Worm (Caenorhabditis elegans): ENCODE data around the gene lst-2.

DNA sequence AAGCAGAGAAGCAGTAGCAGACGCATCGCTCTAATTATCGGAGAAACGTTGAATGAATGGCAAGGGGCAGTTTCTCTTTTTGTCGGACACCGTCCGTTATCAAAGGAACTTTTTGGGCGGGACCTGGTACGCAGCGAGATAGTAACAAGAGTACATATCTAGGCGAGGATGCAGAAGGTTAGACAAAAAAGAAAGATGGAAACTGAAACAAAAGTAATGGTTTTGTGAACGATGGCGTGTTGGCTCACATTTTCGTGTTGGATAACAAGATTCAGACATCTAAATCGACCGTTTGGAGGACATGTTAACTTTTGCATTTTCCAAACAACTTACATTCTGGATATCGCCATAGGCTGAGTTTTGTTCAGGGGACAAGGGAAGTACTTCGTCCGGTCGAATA, 25.7 kb downstream of the lst-2 start, which contains the start of gene F14H12.6:
- TF ChIP-seq ceh-91 (GFP tag; IDR thresholded peaks at IDR 0.05) (no peak), K12H6.12 (tag; optimal IDR thresholded peaks at IDR 0.05) (no peak), Y95B8A.8 (GFP tag; IDR thresholded peaks at IDR 0.05) (no peak), ztf-22 (GFP tag; optimal IDR thresholded peaks at IDR 0.05) (no peak), F37B4.10 (GFP tag; IDR thresholded peaks at IDR 0.05) (no peak), zim-3 (tag; optimal IDR thresholded peaks at IDR 0.05) (no peak)

Data from whole organism, young adult.